Worm (Caenorhabditis elegans) whole organism, late embryonic: ENCODE results near the gene nhr-43.

Source experiments
- C08G9.2 ChIP-seq: sonication (generic microtip); optimal IDR thresholded peaks from 2 replicates; lab custom pipeline; 2016; ENCODE audit warnings: mild to moderate bottlenecking, missing genetic modification characterization, moderate library complexity, missing compliant biosample characterization
- C38D4.7 ChIP-seq: fragments of 200-800 bp; sonication (Bioruptor generic); optimal IDR thresholded peaks from 2 replicates; lab custom pipeline; 2018; ENCODE audit warnings: mild to moderate bottlenecking, missing genetic modification characterization, moderate library complexity, missing compliant biosample characterization
- F13H6.1 ChIP-seq: sonication (generic microtip); optimal IDR thresholded peaks from 2 replicates; lab custom pipeline; 2016; ENCODE audit warnings: missing genetic modification characterization, missing compliant biosample characterization
- ama-1 ChIP-seq: fragments of 150-350 bp; optimal IDR thresholded peaks from 2 replicates; lab custom pipeline; 2014
- ceh-14 ChIP-seq: sonication (generic microtip); optimal IDR thresholded peaks from 2 replicates; lab custom pipeline; 2016; ENCODE audit warnings: missing genotype, missing genetic modification characterization, missing compliant biosample characterization
- ceh-18 ChIP-seq: sonication (generic microtip); optimal IDR thresholded peaks from 2 replicates; lab custom pipeline; 2016; ENCODE audit warnings: missing genetic modification characterization, missing compliant biosample characterization
- ceh-22 ChIP-seq: sonication (generic microtip); optimal IDR thresholded peaks from 2 replicates; lab custom pipeline; 2017; ENCODE audit warnings: missing biosample characterization, missing genetic modification characterization
- ceh-30 ChIP-seq: fragments of 150-350 bp; optimal IDR thresholded peaks from 2 replicates; lab custom pipeline; 2014; ENCODE audit warnings: missing biosample characterization, missing genetic modification characterization
- ceh-34 ChIP-seq: sonication (generic microtip); optimal IDR thresholded peaks from 2 replicates; lab custom pipeline; 2016; ENCODE audit warnings: mild to moderate bottlenecking, missing genetic modification characterization, missing compliant biosample characterization
- elt-2 ChIP-seq: sonication (generic microtip); optimal IDR thresholded peaks from 2 replicates; lab custom pipeline; 2016; ENCODE audit warnings: missing genetic modification reagents, missing genetic modification characterization, missing compliant biosample characterization
- eyg-1 ChIP-seq: sonication (generic microtip); optimal IDR thresholded peaks from 2 replicates; lab custom pipeline; 2016; ENCODE audit warnings: missing genotype, missing genetic modification characterization, missing compliant biosample characterization
- fax-1 ChIP-seq: sonication (generic microtip); optimal IDR thresholded peaks from 2 replicates; lab custom pipeline; 2016; ENCODE audit warnings: missing genotype, missing genetic modification characterization, missing compliant biosample characterization
- fkh-10 ChIP-seq: fragments of 150-350 bp; optimal IDR thresholded peaks from 2 replicates; lab custom pipeline; 2014; ENCODE audit warnings: missing biosample characterization, missing genetic modification reagents, missing genetic modification characterization
- lin-11 ChIP-seq: fragments of 200-800 bp; sonication (Bioruptor generic); optimal IDR thresholded peaks from 2 replicates; lab custom pipeline; 2018; ENCODE audit warnings: mild to moderate bottlenecking, missing genetic modification characterization, missing compliant biosample characterization
- madf-2 ChIP-seq: sonication (generic microtip); optimal IDR thresholded peaks from 2 replicates; lab custom pipeline; 2017; ENCODE audit warnings: missing genetic modification characterization, missing compliant biosample characterization
- nfya-1 ChIP-seq: sonication (generic microtip); optimal IDR thresholded peaks from 2 replicates; lab custom pipeline; 2017; ENCODE audit warnings: missing genetic modification characterization, mild to moderate bottlenecking, missing compliant biosample characterization, antibody characterized with exemption, moderate library complexity
- npax-4 ChIP-seq: sonication (generic microtip); optimal IDR thresholded peaks from 2 replicates; lab custom pipeline; 2016; ENCODE audit warnings: missing genetic modification characterization, missing compliant biosample characterization
- odd-2 ChIP-seq: sonication (generic microtip); optimal IDR thresholded peaks from 2 replicates; lab custom pipeline; 2017; ENCODE audit warnings: antibody characterized with exemption, mild to moderate bottlenecking, missing genetic modification characterization, missing compliant biosample characterization
- pag-3 ChIP-seq: sonication (generic microtip); optimal IDR thresholded peaks from 2 replicates; lab custom pipeline; 2016; ENCODE audit warnings: missing compliant biosample characterization, missing genetic modification characterization, borderline replicate concordance
- pat-9 ChIP-seq: fragments of 200-800 bp; sonication (Bioruptor generic); optimal IDR thresholded peaks from 2 replicates; lab custom pipeline; 2018; ENCODE audit warnings: mild to moderate bottlenecking, missing genetic modification characterization, moderate library complexity, missing compliant biosample characterization
- pax-1 ChIP-seq: fragments of 150-350 bp; optimal IDR thresholded peaks from 2 replicates; lab custom pipeline; 2014; ENCODE audit warnings: missing biosample characterization, missing genetic modification characterization
- pha-2 ChIP-seq: sonication (generic microtip); optimal IDR thresholded peaks from 2 replicates; lab custom pipeline; 2017; ENCODE audit warnings: mild to moderate bottlenecking, missing genetic modification characterization, missing compliant biosample characterization
- pha-4 ChIP-seq: fragments of 150-350 bp; optimal IDR thresholded peaks from 2 replicates; lab custom pipeline; 2018; ENCODE audit warnings: missing biosample characterization, missing genetic modification reagents, missing genetic modification characterization
- pqm-1 ChIP-seq: sonication (generic microtip); optimal IDR thresholded peaks from 2 replicates; lab custom pipeline; 2016; ENCODE audit warnings: missing genetic modification characterization, missing compliant biosample characterization
- ref-2 ChIP-seq: sonication (generic microtip); optimal IDR thresholded peaks from 2 replicates; lab custom pipeline; 2016; ENCODE audit warnings: missing genetic modification characterization, missing compliant biosample characterization
- rnt-1 ChIP-seq: sonication (generic microtip); optimal IDR thresholded peaks from 2 replicates; lab custom pipeline; 2016; ENCODE audit warnings: missing genetic modification characterization, missing compliant biosample characterization
- sox-2 ChIP-seq: fragments of 200-800 bp; sonication (Bioruptor generic); IDR thresholded peaks from 2 replicates; pipeline ENCODE4 v1.3.6; 2022; ENCODE audit warnings: missing genetic modification reagents, missing genetic modification characterization, missing compliant biosample characterization
- sox-4 ChIP-seq: sonication (generic microtip); optimal IDR thresholded peaks from 2 replicates; lab custom pipeline; 2017; ENCODE audit warnings: mild to moderate bottlenecking, missing genetic modification characterization, inconsistent platforms, missing compliant biosample characterization
- tbx-2 ChIP-seq: sonication (generic microtip); optimal IDR thresholded peaks from 2 replicates; lab custom pipeline; 2016; ENCODE audit warnings: missing genetic modification characterization, missing compliant biosample characterization
- tbx-7 ChIP-seq: sonication (generic microtip); optimal IDR thresholded peaks from 2 replicates; lab custom pipeline; 2016; ENCODE audit warnings: missing genotype, missing genetic modification characterization, missing compliant biosample characterization
- ttx-3 ChIP-seq: sonication (generic microtip); optimal IDR thresholded peaks from 2 replicates; lab custom pipeline; 2016; ENCODE audit warnings: missing genetic modification reagents, missing genetic modification characterization, missing compliant biosample characterization
- unc-3 ChIP-seq, 2 experiments: fragments of 200-800 bp in 1 of 2; sonication (Bioruptor generic) in 1 of 2; sonication (generic microtip) in 1 of 2; conservative IDR thresholded peaks in 1 of 2; optimal IDR thresholded peaks in 1 of 2; 2 replicates each; pipeline versions ENCODE4 v1.3.6 to Lab custom; 2016 to 2022; ENCODE audit warnings: missing compliant biosample characterization in 2 of 2, missing genetic modification characterization in 2 of 2, missing genetic modification reagents in 1 of 2
- unc-42 ChIP-seq: sonication (generic microtip); optimal IDR thresholded peaks from 2 replicates; lab custom pipeline; 2016; ENCODE audit warnings: missing genotype, missing genetic modification characterization, missing compliant biosample characterization
- unc-55 ChIP-seq: sonication (generic microtip); optimal IDR thresholded peaks from 2 replicates; lab custom pipeline; 2017; ENCODE audit warnings: missing biosample characterization, missing genetic modification reagents, missing genetic modification characterization
- unc-86 ChIP-seq: sonication (generic microtip); optimal IDR thresholded peaks from 2 replicates; lab custom pipeline; 2016; ENCODE audit warnings: missing genetic modification characterization, missing compliant biosample characterization
- zip-5 ChIP-seq: sonication (generic microtip); optimal IDR thresholded peaks from 2 replicates; lab custom pipeline; 2016; ENCODE audit warnings: missing genetic modification characterization, missing compliant biosample characterization
- ztf-16 ChIP-seq: sonication (generic microtip); optimal IDR thresholded peaks from 2 replicates; lab custom pipeline; 2017; ENCODE audit warnings: missing genetic modification characterization, missing compliant biosample characterization

nhr-43 gene

ce11 chrIV:11916907-11917306 lies 17.5 kb downstream of the nhr-43 start, which contains the start of gene ZK822.10:
ZK822.10 (plus strand) TSS chrIV:11917137.
- TF ChIP-seq elt-2 (tag; lab: Kevin White, UChicago) (no peak), pag-3 (tag; lab: Kevin White, UChicago) (no peak)

- TF ChIP-seq elt-2 (tag; lab: Kevin White, UChicago) (peak; percentile 20), ceh-18 (tag; lab: Kevin White, UChicago) (no peak)
Measured at ce11 chrIV:11917886-11918285, 18.5 kb downstream of the nhr-43 start.

- TF ChIP-seq tbx-2 = no peak
- no peak for TF ChIP-seq ceh-30 (tag; lab: Kevin White, UChicago)
- no peak for TF ChIP-seq eyg-1 (tag; lab: Kevin White, UChicago)
- TF ChIP-seq zip-5 (tag; lab: Kevin White, UChicago) = no peak
- no peak for TF ChIP-seq pqm-1 (tag; lab: Kevin White, UChicago)
- no peak for TF ChIP-seq unc-86 (tag; lab: Kevin White, UChicago)
- no peak for TF ChIP-seq fkh-10 (GFP tag; lab: Kevin White, UChicago)
- TF ChIP-seq pax-1 = no peak
Measured at ce11 chrIV:11919067-11919466, 19.7 kb downstream of the nhr-43 start.

- no peak for TF ChIP-seq ceh-18 (tag; lab: Kevin White, UChicago)
- TF ChIP-seq, all 69 proteins: peak for 0
Measured at ce11 chrIV:11922011-11922410, 22.6 kb downstream of the nhr-43 start, which contains the start of gene ZK822.1. ZK822.1 (minus strand) TSS chrIV:11922131.

- TF ChIP-seq ceh-18 (tag; lab: Kevin White, UChicago) = no peak
- no peak for TF ChIP-seq sox-2
- TF ChIP-seq odd-2 (tag; lab: Kevin White, UChicago) = no peak
- no peak for TF ChIP-seq C38D4.7 (GFP tag; lab: Kevin White, UChicago)
- TF ChIP-seq sox-4 (tag; lab: Kevin White, UChicago) = no peak
- no peak for TF ChIP-seq madf-2 (tag; lab: Kevin White, UChicago)
- TF ChIP-seq fax-1 (tag; lab: Kevin White, UChicago) = no peak
- no peak for TF ChIP-seq ceh-22 (tag; lab: Kevin White, UChicago)
- TF ChIP-seq ttx-3 (tag; lab: Kevin White, UChicago) = no peak
- TF ChIP-seq pag-3 (tag; lab: Kevin White, UChicago) = no peak
- no peak for TF ChIP-seq unc-42 (tag; lab: Kevin White, UChicago)
- no peak for TF ChIP-seq nfya-1 (tag; lab: Kevin White, UChicago)
- no peak for TF ChIP-seq ama-1
- no peak for TF ChIP-seq F13H6.1 (tag; lab: Kevin White, UChicago)
- no peak for TF ChIP-seq zip-5 (tag; lab: Kevin White, UChicago)
Measured at ce11 chrIV:11923074-11923473, 23.7 kb downstream of the nhr-43 start, which contains the start of gene srlf-31. srlf-31 (minus strand) TSS chrIV:11923174.

ce11 chrIV:11924092-11924491 lies 24.7 kb downstream of the nhr-43 start:
- TF ChIP-seq ama-1 (no peak), sox-2 (no peak), lin-11 (tag; lab: Kevin White, UChicago) (no peak), pha-4 (tag; lab: Kevin White, UChicago) (no peak), F13H6.1 (tag; lab: Kevin White, UChicago) (no peak), npax-4 (tag; lab: Kevin White, UChicago) (no peak), unc-55 (GFP tag; lab: Kevin White, UChicago) (peak; percentile 11), pat-9 (tag; lab: Kevin White, UChicago) (no peak)
- TF ChIP-seq, all 69 proteins: peak for 1

ce11 chrIV:11925346-11926075 lies 26.1 kb downstream of the nhr-43 start, which contains the start of the genes srlf-33 and srlf-32:
srlf-33 (minus strand) TSS chrIV:11925446.
srlf-32 (plus strand) TSS chrIV:11926025.
- TF ChIP-seq ceh-34 (tag; lab: Kevin White, UChicago) (no peak), F13H6.1 (tag; lab: Kevin White, UChicago) (no peak), ztf-16 (no peak), unc-3 (GFP tag; conservative IDR thresholded peaks at IDR 0.05; lab: Robert Waterston, UW) (no peak), unc-3 (tag; optimal IDR thresholded peaks at IDR 0.05; lab: Kevin White, UChicago) (no peak), sox-4 (tag; lab: Kevin White, UChicago) (no peak), unc-42 (tag; lab: Kevin White, UChicago) (no peak), ceh-14 (tag; lab: Kevin White, UChicago) (no peak), ref-2 (tag; lab: Kevin White, UChicago) (no peak), C38D4.7 (GFP tag; lab: Kevin White, UChicago) (no peak), unc-55 (GFP tag; lab: Kevin White, UChicago) (no peak), madf-2 (tag; lab: Kevin White, UChicago) (no peak), rnt-1 (no peak), C08G9.2 (tag; lab: Kevin White, UChicago) (no peak), tbx-2 (no peak), pha-2 (tag; lab: Kevin White, UChicago) (no peak), fkh-10 (GFP tag; lab: Kevin White, UChicago) (no peak), nfya-1 (tag; lab: Kevin White, UChicago) (no peak), tbx-7 (no peak)
